Fruit fly (Drosophila melanogaster) whole organism, embryonic: ENCODE measurements around the gene DopEcR.
A peak's percentile ranks its signal among the peaks of the same experiment; 100 is the strongest.

Experiments
- Awh ChIP-seq: fragments of 200-800 bp; sonication (Bioruptor generic); IDR thresholded peaks from 2 replicates; pipeline ENCODE4, ENCODE4 v1.3.6; 2022; ENCODE audit warnings: missing biosample characterization, missing genetic modification characterization
- CG10209 ChIP-seq: fragments of 200-800 bp; sonication (Bioruptor generic); optimal IDR thresholded peaks from 3 replicates; lab custom pipeline; 2017; ENCODE audit warnings: missing biosample characterization, mild to moderate bottlenecking, missing genetic modification characterization, missing genetic modification reagents
- CG10321 ChIP-seq: fragments of 200-800 bp; sonication (Bioruptor generic); IDR thresholded peaks from 2 replicates; pipeline ENCODE4 v1.3.6; 2022; ENCODE audit warnings: missing biosample characterization, missing genetic modification characterization
- CG11456 ChIP-seq: fragments of 200-800 bp; sonication (Bioruptor generic); IDR thresholded peaks from 3 replicates; pipeline ENCODE4 v1.3.6; 2022; ENCODE audit warnings: missing biosample characterization, missing genetic modification characterization
- CG14014 ChIP-seq: fragments of 200-800 bp; sonication (Bioruptor generic); IDR thresholded peaks from 2 replicates; pipeline ENCODE4 v1.3.6; 2022; ENCODE audit warnings: missing biosample characterization, missing genetic modification characterization
- CG17802 ChIP-seq: fragments of 200-800 bp; sonication (Bioruptor generic); optimal IDR thresholded peaks from 2 replicates; lab custom pipeline; 2018; ENCODE audit warnings: missing biosample characterization, mild to moderate bottlenecking, missing genetic modification characterization, moderate library complexity
- CG18764 ChIP-seq: fragments of 200-800 bp; sonication (Bioruptor generic); optimal IDR thresholded peaks from 3 replicates; lab custom pipeline; 2016; ENCODE audit warnings: missing biosample characterization, missing genetic modification characterization
- CG2116 ChIP-seq: fragments of 200-800 bp; sonication (Bioruptor generic); optimal IDR thresholded peaks from 3 replicates; lab custom pipeline; 2018; ENCODE audit warnings: missing biosample characterization, mild to moderate bottlenecking, missing genetic modification characterization
- CG30020 ChIP-seq: fragments of 200-800 bp; optimal IDR thresholded peaks from 2 replicates; lab custom pipeline; 2019; ENCODE audit warnings: missing biosample characterization, mild to moderate bottlenecking, missing genetic modification characterization, moderate library complexity
- CG32767 ChIP-seq: fragments of 200-800 bp; sonication (Bioruptor generic); IDR thresholded peaks from 2 replicates; pipeline ENCODE4 v1.3.6; 2022; ENCODE audit warnings: missing biosample characterization, missing genetic modification characterization
- CG4404 ChIP-seq: fragments of 200-800 bp; sonication (Bioruptor generic); IDR thresholded peaks from 2 replicates; pipeline ENCODE4 v1.3.6; 2022; ENCODE audit warnings: missing biosample characterization, missing genetic modification characterization
- CG4854 ChIP-seq: fragments of 200-800 bp; sonication (Bioruptor generic); optimal IDR thresholded peaks from 2 replicates; lab custom pipeline; 2016; ENCODE audit warnings: missing biosample characterization, missing genetic modification characterization, inconsistent platforms
- CG6272 ChIP-seq: fragments of 200-800 bp; sonication (Bioruptor generic); IDR thresholded peaks from 2 replicates; pipeline ENCODE4 v1.3.6; 2022; ENCODE audit warnings: missing biosample characterization, missing genetic modification characterization
- CG7987 ChIP-seq: fragments of 200-800 bp; sonication (Bioruptor generic); optimal IDR thresholded peaks from 2 replicates; lab custom pipeline; 2018; ENCODE audit warnings: missing biosample characterization, mild to moderate bottlenecking, missing genetic modification characterization, moderate library complexity
- CG8478 ChIP-seq: fragments of >200 bp; optimal IDR thresholded peaks from 2 replicates; lab custom pipeline; 2018
- CG8924 ChIP-seq: fragments of 200-800 bp; optimal IDR thresholded peaks from 3 replicates; lab custom pipeline; 2019; ENCODE audit warnings: missing biosample characterization, mild to moderate bottlenecking, missing genetic modification characterization, moderate library complexity
- CG9876 ChIP-seq: fragments of 200-800 bp; sonication (Bioruptor generic); optimal IDR thresholded peaks from 2 replicates; lab custom pipeline; 2016; ENCODE audit warnings: missing biosample characterization, missing genetic modification characterization
- D19B ChIP-seq: fragments of 200-800 bp; sonication (Bioruptor generic); optimal IDR thresholded peaks from 2 replicates; lab custom pipeline; 2017; ENCODE audit warnings: missing biosample characterization, mild to moderate bottlenecking, missing genetic modification characterization
- Dad ChIP-seq: fragments of 200-800 bp; sonication (Bioruptor generic); optimal IDR thresholded peaks from 3 replicates; lab custom pipeline; 2016; ENCODE audit warnings: missing biosample characterization, missing genetic modification characterization
- Dip2 ChIP-seq: fragments of 200-800 bp; sonication (Bioruptor generic); IDR thresholded peaks from 2 replicates; pipeline ENCODE4 v1.3.6; 2022; ENCODE audit warnings: missing biosample characterization, missing genetic modification characterization
- Elba2 ChIP-seq: fragments of 200-800 bp; sonication (Bioruptor generic); optimal IDR thresholded peaks from 3 replicates; lab custom pipeline; 2016; ENCODE audit warnings: missing biosample characterization, missing genetic modification characterization
- Ets65A ChIP-seq: fragments of 200-800 bp; sonication (Bioruptor generic); peaks from one replicate; lab custom pipeline; 2016; ENCODE audit warnings: missing biosample characterization, missing genetic modification characterization
- Jarid2 ChIP-seq: fragments of 200-800 bp; sonication (Bioruptor generic); optimal IDR thresholded peaks from 3 replicates; lab custom pipeline; 2017; ENCODE audit warnings: mild to moderate bottlenecking, missing biosample characterization, missing genetic modification reagents, missing genetic modification characterization
- Max ChIP-seq: fragments of 200-800 bp; sonication (Bioruptor generic); optimal IDR thresholded peaks from 2 replicates; lab custom pipeline; 2016; ENCODE audit warnings: missing biosample characterization, mild to moderate bottlenecking, missing genetic modification characterization
- Mes4 ChIP-seq: fragments of 200-800 bp; sonication (Bioruptor generic); optimal IDR thresholded peaks from 2 replicates; lab custom pipeline; 2016; ENCODE audit warnings: missing biosample characterization, missing genetic modification characterization
- Oaz ChIP-seq: fragments of 200-800 bp; sonication (Bioruptor generic); IDR thresholded peaks from 2 replicates; pipeline ENCODE4 v1.3.6; 2022; ENCODE audit warnings: missing biosample characterization, missing genetic modification characterization
- Oli ChIP-seq: fragments of 200-800 bp; sonication (Bioruptor generic); optimal IDR thresholded peaks from 2 replicates; lab custom pipeline; 2018; ENCODE audit warnings: missing biosample characterization, mild to moderate bottlenecking, missing genetic modification characterization, moderate library complexity
- PHDP ChIP-seq: fragments of 200-800 bp; sonication (Bioruptor generic); optimal IDR thresholded peaks from 3 replicates; lab custom pipeline; 2018; ENCODE audit warnings: missing biosample characterization, mild to moderate bottlenecking, missing genetic modification characterization, moderate library complexity
- Ssrp ChIP-seq: fragments of 200-800 bp; sonication (Bioruptor generic); optimal IDR thresholded peaks from 2 replicates; lab custom pipeline; 2018; ENCODE audit warnings: missing biosample characterization, mild to moderate bottlenecking, missing genetic modification characterization, moderate library complexity
- aop ChIP-seq: fragments of 200-800 bp; sonication (Bioruptor generic); IDR thresholded peaks from 2 replicates; pipeline ENCODE4 v1.3.6; 2022; ENCODE audit warnings: missing biosample characterization, missing genetic modification characterization
- ap ChIP-seq: fragments of 200-800 bp; sonication (Bioruptor generic); IDR thresholded peaks from 2 replicates; pipeline ENCODE4 v1.3.6; 2022; ENCODE audit warnings: missing biosample characterization, missing genetic modification characterization
- bigmax ChIP-seq: fragments of 200-800 bp; sonication (Bioruptor generic); optimal IDR thresholded peaks from 2 replicates; lab custom pipeline; 2018; ENCODE audit warnings: missing biosample characterization, mild to moderate bottlenecking, missing genetic modification characterization
- br ChIP-seq: fragments of >200 bp; optimal IDR thresholded peaks from 2 replicates; lab custom pipeline; 2017
- dati ChIP-seq: fragments of 200-800 bp; sonication (Bioruptor generic); IDR thresholded peaks from 2 replicates; pipeline ENCODE4 v1.3.6; 2022; ENCODE audit warnings: missing biosample characterization, missing genetic modification characterization
- esg ChIP-seq: fragments of 200-800 bp; sonication (Bioruptor generic); conservative IDR thresholded peaks from 2 replicates; pipeline ENCODE4 v1.3.6; 2022; ENCODE audit warnings: missing biosample characterization, missing genetic modification characterization
- exex ChIP-seq: fragments of 200-800 bp; sonication (Bioruptor generic); optimal IDR thresholded peaks from 4 replicates; lab custom pipeline; 2018; ENCODE audit warnings: missing biosample characterization, mild to moderate bottlenecking, missing genetic modification characterization, moderate library complexity
- gcm2 ChIP-seq: fragments of 200-800 bp; sonication (Bioruptor generic); optimal IDR thresholded peaks from 2 replicates; lab custom pipeline; 2016; ENCODE audit warnings: missing biosample characterization, missing genetic modification characterization
- gem ChIP-seq: fragments of 200-800 bp; sonication (Bioruptor generic); optimal IDR thresholded peaks from 2 replicates; lab custom pipeline; 2019; ENCODE audit warnings: missing biosample characterization, mild to moderate bottlenecking, missing genetic modification characterization, moderate library complexity
- gro ChIP-seq: fragments of 200-800 bp; sonication (Bioruptor generic); optimal IDR thresholded peaks from 2 replicates; lab custom pipeline; 2016; ENCODE audit warnings: missing biosample characterization, missing genetic modification characterization
- hb ChIP-seq: fragments of 200-800 bp; sonication (Bioruptor generic); IDR thresholded peaks from 3 replicates; pipeline ENCODE4 v1.3.6; 2022; ENCODE audit warnings: missing biosample characterization, missing genetic modification characterization; ENCODE audit not compliant: partially characterized antibody
- kay ChIP-seq: fragments of 200-800 bp; sonication (Bioruptor generic); optimal IDR thresholded peaks from 2 replicates; lab custom pipeline; 2016; ENCODE audit warnings: missing biosample characterization, missing genetic modification characterization
- nerfin-2 ChIP-seq: fragments of 200-800 bp; sonication (Bioruptor generic); IDR thresholded peaks from 2 replicates; pipeline ENCODE4 v1.3.6; 2022; ENCODE audit warnings: missing biosample characterization, missing genetic modification characterization; ENCODE audit not compliant: partially characterized antibody
- nmo ChIP-seq: fragments of 200-800 bp; sonication (Bioruptor generic); optimal IDR thresholded peaks from 2 replicates; lab custom pipeline; 2018; ENCODE audit warnings: missing biosample characterization, mild to moderate bottlenecking, missing genetic modification characterization, moderate library complexity
- org-1 ChIP-seq: fragments of 200-800 bp; sonication (Bioruptor generic); optimal IDR thresholded peaks from 2 replicates; lab custom pipeline; 2017; ENCODE audit warnings: missing biosample characterization, missing genetic modification characterization
- salm ChIP-seq: fragments of 200-800 bp; sonication (Bioruptor generic); optimal IDR thresholded peaks from 2 replicates; lab custom pipeline; 2018; ENCODE audit warnings: missing biosample characterization, mild to moderate bottlenecking, missing genetic modification characterization
- sisA ChIP-seq: fragments of 200-800 bp; sonication (Bioruptor generic); IDR thresholded peaks from 2 replicates; pipeline ENCODE4 v1.3.6; 2022; ENCODE audit warnings: missing biosample characterization, missing genetic modification characterization
- slp2 ChIP-seq: fragments of 200-800 bp; sonication (Bioruptor generic); optimal IDR thresholded peaks from 2 replicates; lab custom pipeline; 2016; ENCODE audit warnings: missing biosample characterization, missing genetic modification characterization
- so ChIP-seq: fragments of 200-800 bp; sonication (Bioruptor generic); IDR thresholded peaks from 3 replicates; pipeline ENCODE4 v1.3.6; 2022; ENCODE audit warnings: missing biosample characterization, missing genetic modification characterization
- unc-4 ChIP-seq: fragments of 200-800 bp; sonication (Bioruptor generic); IDR thresholded peaks from 2 replicates; pipeline ENCODE4 v1.3.6; 2022; ENCODE audit warnings: missing biosample characterization, missing genetic modification characterization; ENCODE audit not compliant: partially characterized antibody
- zen ChIP-seq: fragments of 200-800 bp; sonication (Bioruptor generic); optimal IDR thresholded peaks from 3 replicates; lab custom pipeline; 2018; ENCODE audit warnings: missing biosample characterization, mild to moderate bottlenecking, missing genetic modification characterization, moderate library complexity
- zen2 ChIP-seq: fragments of 200-800 bp; sonication (Bioruptor generic); IDR thresholded peaks from 3 replicates; pipeline ENCODE4 v1.3.6; 2022; ENCODE audit warnings: missing biosample characterization, missing genetic modification characterization; ENCODE audit not compliant: partially characterized antibody

DopEcR gene

dm6 chr3L:4403180-4403769 is 23.1 kb upstream of the DopEcR start, which contains the start of gene Syx17 (continued):
- no peak for TF ChIP-seq br (lab: Kevin White, UChicago)
- TF ChIP-seq Max (GFP tag; lab: Kevin White, UChicago): peak; percentile 44
- no peak for TF ChIP-seq ap
- TF ChIP-seq CG14014 (GFP tag; lab: Robert Waterston, UW): 0 out of 2 replicates have a peak, but pooled peaks have one; percentile 23
- no peak for TF ChIP-seq CG32767 (GFP tag; lab: Robert Waterston, UW)
- peak; percentile 39 for TF ChIP-seq slp2 (GFP tag; lab: Kevin White, UChicago)
- peak; percentile 38 for TF ChIP-seq CG18764 (GFP tag; lab: Kevin White, UChicago)
- TF ChIP-seq CG9876: peak; percentile 30
- no peak for TF ChIP-seq salm (tag; lab: Kevin White, UChicago)
- peak; percentile 56 for TF ChIP-seq CG30020 (tag; lab: Kevin White, UChicago)
- peak; percentile 60 for TF ChIP-seq CG7987 (GFP tag; lab: Kevin White, UChicago)
- peak; percentile 60 for TF ChIP-seq kay (GFP tag; lab: Kevin White, UChicago)
- peak; percentile 68 for TF ChIP-seq gem (tag; lab: Kevin White, UChicago)
- peak; percentile 19 for TF ChIP-seq D19B
- TF ChIP-seq CG4404: no peak
- TF ChIP-seq Dad (GFP tag; lab: Kevin White, UChicago): peak; percentile 24
- peak; percentile 18; the same call in 1 of the 2 replicates for TF ChIP-seq sisA (GFP tag; lab: Robert Waterston, UW)
- TF ChIP-seq CG17802: peak; percentile 62
- TF ChIP-seq so (GFP tag; lab: Robert Waterston, UW): no peak
- TF ChIP-seq esg (GFP tag; lab: Robert Waterston, UW): no peak
- no peak for TF ChIP-seq Dip2
- peak; percentile 51 for TF ChIP-seq exex
- no peak for TF ChIP-seq Awh (GFP tag; lab: Robert Waterston, UW)
- no peak for TF ChIP-seq Oaz (GFP tag; lab: Robert Waterston, UW)
- TF ChIP-seq CG10321 (GFP tag; lab: Robert Waterston, UW): no peak
- peak; percentile 86 for TF ChIP-seq CG2116 (GFP tag; lab: Kevin White, UChicago)
- TF ChIP-seq CG8478 (lab: Kevin White, UChicago): no peak
- peak; percentile 96 for TF ChIP-seq Ets65A (GFP tag; lab: Kevin White, UChicago)
- peak; percentile 80 for TF ChIP-seq zen2 (GFP tag; lab: Robert Waterston, UW)
- TF ChIP-seq Jarid2: peak; percentile 50
- peak; percentile 85 for TF ChIP-seq nerfin-2 (GFP tag; lab: Robert Waterston, UW)
- TF ChIP-seq CG11456: peak; percentile 63; the same call in 2 of the 3 replicates
- TF ChIP-seq nmo (GFP tag; lab: Kevin White, UChicago): peak; percentile 73
- peak; percentile 62 for TF ChIP-seq CG10209 (GFP tag; lab: Kevin White, UChicago)
- TF ChIP-seq bigmax (GFP tag; lab: Kevin White, UChicago): no peak
- no peak for TF ChIP-seq org-1 (GFP tag; lab: Kevin White, UChicago)
- no peak for TF ChIP-seq Elba2 (GFP tag; lab: Kevin White, UChicago)
- TF ChIP-seq hb: peak; percentile 72
- TF ChIP-seq unc-4: peak; percentile 90
- no peak for TF ChIP-seq gcm2 (GFP tag; lab: Kevin White, UChicago)
- peak; percentile 62 for TF ChIP-seq CG4854 (GFP tag; lab: Kevin White, UChicago)
- TF ChIP-seq aop (GFP tag; lab: Robert Waterston, UW): no peak
- TF ChIP-seq CG8924 (tag; lab: Kevin White, UChicago): peak; percentile 81
- TF ChIP-seq Ssrp (tag; lab: Kevin White, UChicago): peak; percentile 25
- no peak for TF ChIP-seq dati (GFP tag; lab: Robert Waterston, UW)
- peak; percentile 46 for TF ChIP-seq Oli
- peak; percentile 52; the same call in 1 of the 2 replicates for TF ChIP-seq CG6272
- TF ChIP-seq gro (GFP tag; lab: Kevin White, UChicago): no peak
- TF ChIP-seq zen (tag; lab: Kevin White, UChicago): peak; percentile 22
- TF ChIP-seq Mes4 (GFP tag; lab: Kevin White, UChicago): peak; percentile 48
- TF ChIP-seq PHDP (tag; lab: Kevin White, UChicago): peak; percentile 49
